Worm (Caenorhabditis elegans): ENCODE data around the gene F38A5.8.

The F38A5.8 gene

DNA sequence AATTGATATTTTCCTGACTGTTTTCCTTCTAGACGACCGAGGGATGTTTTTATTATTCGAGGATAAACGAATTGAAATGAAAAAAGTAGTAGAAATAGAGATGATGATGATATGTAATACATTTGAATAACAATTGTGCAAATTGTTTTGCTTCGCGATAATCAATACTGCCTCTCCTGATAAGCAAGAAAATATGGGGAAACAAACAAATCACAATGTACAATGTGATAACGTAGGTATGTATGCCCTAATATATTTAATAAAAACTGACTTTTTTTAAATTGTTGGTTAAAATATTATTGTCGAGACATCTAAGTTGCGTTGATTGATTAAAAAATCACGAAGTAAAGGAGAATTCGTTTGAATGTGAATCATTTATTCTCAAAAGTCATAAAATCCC, 28.3 kb downstream of the F38A5.8 start, which contains the start of gene cest-5.2:
Gene cest-5.2, minus strand, starts transcription at position 128 of the 400 bp plus-strand sequence.
- TF ChIP-seq flt-1 (GFP tag; IDR thresholded peaks at IDR 0.05) (no peak), scrt-1 (GFP tag; IDR thresholded peaks at IDR 0.05) (no peak), tra-4 (tag; optimal IDR thresholded peaks at IDR 0.05) (no peak)

DNA sequence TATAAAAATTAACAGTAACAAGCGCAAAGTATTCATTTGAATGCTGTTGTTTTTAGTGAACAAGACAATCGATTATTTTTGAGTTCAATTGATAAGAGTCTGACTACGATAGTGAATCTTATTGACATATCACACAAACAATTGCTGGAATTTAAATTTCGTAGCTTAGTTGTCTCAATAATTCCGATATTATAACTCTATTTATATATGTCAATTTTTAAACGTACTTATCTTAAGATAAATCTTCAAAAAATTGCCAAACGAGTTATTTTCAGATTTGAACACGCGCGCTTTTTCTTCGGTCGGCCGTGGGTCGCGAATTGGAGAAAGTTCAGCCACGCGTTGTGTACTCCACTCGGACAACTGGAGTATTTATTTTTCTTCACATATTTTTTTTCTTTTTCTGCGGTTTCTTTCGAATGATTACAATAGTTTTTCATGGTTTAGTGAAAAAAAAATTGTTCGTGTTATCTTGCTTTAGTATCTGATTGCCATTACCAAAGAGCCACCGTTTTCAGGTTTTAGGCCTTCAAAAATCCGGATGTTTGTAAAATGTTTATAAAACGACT, 32.2 kb downstream of the F38A5.8 start, which contains the start of the genes cest-5.1 and C01B10.9:
Gene cest-5.1, minus strand, starts transcription at position 51 of the 569 bp plus-strand sequence.
Gene C01B10.9, plus strand, starts transcription at position 519 of the 569 bp plus-strand sequence.
- no peak for TF ChIP-seq ceh-13 (GFP tag; optimal IDR thresholded peaks at IDR 0.05)
- TF ChIP-seq F13C5.2 (tag; optimal IDR thresholded peaks at IDR 0.05): peak; percentile 26
- TF ChIP-seq ceh-36 (tag; optimal IDR thresholded peaks at IDR 0.05): no peak
- peak; percentile 71 for TF ChIP-seq tbx-37 (GFP tag; conservative IDR thresholded peaks at IDR 0.05)

DNA sequence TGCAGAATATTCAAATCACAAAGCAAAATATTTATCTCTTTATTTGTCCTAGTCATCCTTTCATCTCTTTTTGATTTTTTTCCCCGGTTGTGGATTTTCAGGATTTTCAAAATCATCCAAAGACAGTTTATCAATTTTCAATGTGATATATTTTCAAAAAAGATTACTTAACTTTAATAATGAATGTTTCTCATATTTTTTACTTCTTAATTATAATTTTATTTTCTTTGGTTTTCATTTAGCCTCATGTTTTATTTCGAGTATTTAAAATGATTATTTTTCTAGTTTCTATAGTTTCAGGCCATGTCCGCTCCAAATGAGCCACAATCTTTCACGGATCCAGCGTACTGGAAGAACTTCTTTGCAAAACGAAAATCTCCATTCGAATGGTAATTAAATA, 35.2 kb downstream of the F38A5.8 start, which contains the start of gene metl-13:
Gene metl-13, plus strand, starts transcription at position 301 of the 400 bp plus-strand sequence.
- no peak for TF ChIP-seq F13C5.2 (tag; optimal IDR thresholded peaks at IDR 0.05)
- TF ChIP-seq sea-1 (GFP tag; conservative IDR thresholded peaks at IDR 0.05): no peak
- TF ChIP-seq ama-1 (optimal IDR thresholded peaks at IDR 0.05): no peak
- TF ChIP-seq scrt-1 (GFP tag; IDR thresholded peaks at IDR 0.05): no peak
- no peak for TF ChIP-seq tbx-37 (GFP tag; conservative IDR thresholded peaks at IDR 0.05)
- no peak for TF ChIP-seq tra-4 (tag; optimal IDR thresholded peaks at IDR 0.05)
- TF ChIP-seq ceh-13 (GFP tag; optimal IDR thresholded peaks at IDR 0.05): no peak
- TF ChIP-seq pes-1 (GFP tag; IDR thresholded peaks at IDR 0.05): no peak

DNA sequence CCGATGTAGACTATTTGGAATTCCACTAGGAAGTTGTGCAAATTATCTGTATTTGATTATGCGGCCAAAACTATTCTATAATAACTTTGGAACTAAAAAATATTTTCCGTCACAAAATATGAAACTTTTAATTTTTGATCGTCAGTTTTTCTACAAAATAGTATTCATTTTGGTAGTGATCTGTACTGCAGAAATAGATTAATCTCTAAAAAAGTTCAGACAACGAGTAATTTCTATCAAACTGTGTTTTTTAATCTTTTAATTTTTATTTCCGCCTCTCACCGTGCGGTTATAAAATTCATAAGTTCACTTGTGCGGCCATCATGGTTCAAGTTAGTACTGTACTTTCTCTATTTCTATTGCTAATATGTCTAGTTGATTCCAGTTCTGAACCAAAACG, 38.7 kb downstream of the F38A5.8 start, which contains the start of gene C01B10.7:
Gene C01B10.7, plus strand, starts transcription at position 301 of the 400 bp plus-strand sequence.
- TF ChIP-seq tbx-37 (GFP tag; conservative IDR thresholded peaks at IDR 0.05) (no peak), flt-1 (GFP tag; IDR thresholded peaks at IDR 0.05) (no peak), hmg-4 (GFP tag; optimal IDR thresholded peaks at IDR 0.05) (no peak), pes-1 (GFP tag; IDR thresholded peaks at IDR 0.05) (no peak), B0310.2 (tag; optimal IDR thresholded peaks at IDR 0.05) (no peak), ceh-36 (tag; optimal IDR thresholded peaks at IDR 0.05) (no peak), ceh-13 (GFP tag; optimal IDR thresholded peaks at IDR 0.05) (no peak), sea-1 (GFP tag; conservative IDR thresholded peaks at IDR 0.05) (no peak), scrt-1 (GFP tag; IDR thresholded peaks at IDR 0.05) (no peak), aly-1 (tag; optimal IDR thresholded peaks at IDR 0.05) (no peak), F13C5.2 (tag; optimal IDR thresholded peaks at IDR 0.05) (no peak), ama-1 (optimal IDR thresholded peaks at IDR 0.05) (no peak), hnd-1 (tag; optimal IDR thresholded peaks at IDR 0.05) (no peak), tbx-11 (GFP tag; IDR thresholded peaks at IDR 0.05) (no peak), ets-7 (tag; optimal IDR thresholded peaks at IDR 0.05) (no peak), tra-4 (tag; optimal IDR thresholded peaks at IDR 0.05) (no peak), hmbx-1 (tag; optimal IDR thresholded peaks at IDR 0.05) (no peak)

DNA sequence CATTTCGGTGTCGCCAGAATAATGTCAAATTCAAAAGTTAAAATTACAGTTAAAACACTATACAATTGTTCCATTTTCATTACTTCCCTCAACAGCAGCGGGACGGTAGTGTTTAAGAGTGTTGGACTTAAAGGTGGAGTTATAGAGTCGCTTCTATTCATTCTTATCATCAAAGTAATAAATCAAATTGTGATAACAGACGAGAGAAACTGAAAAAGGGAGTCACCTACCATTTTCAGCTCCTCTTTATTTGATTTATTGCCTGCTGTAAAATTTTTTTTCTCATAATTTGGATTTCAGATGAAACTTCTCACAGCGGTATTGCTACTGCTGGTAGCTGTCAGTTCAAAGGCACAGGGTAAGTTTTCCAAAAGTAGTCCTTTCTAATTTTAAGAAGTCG, 40.3 kb downstream of the F38A5.8 start, which contains the start of gene C01B10.6:
Gene C01B10.6, plus strand, starts transcription at position 301 of the 400 bp plus-strand sequence.
- TF ChIP-seq F13C5.2 (tag; optimal IDR thresholded peaks at IDR 0.05) (no peak), ceh-13 (GFP tag; optimal IDR thresholded peaks at IDR 0.05) (no peak), B0310.2 (tag; optimal IDR thresholded peaks at IDR 0.05) (no peak), hmbx-1 (tag; optimal IDR thresholded peaks at IDR 0.05) (no peak), pes-1 (GFP tag; IDR thresholded peaks at IDR 0.05) (no peak), ets-7 (tag; optimal IDR thresholded peaks at IDR 0.05) (no peak), hmg-4 (GFP tag; optimal IDR thresholded peaks at IDR 0.05) (no peak), tbx-11 (GFP tag; IDR thresholded peaks at IDR 0.05) (no peak), hnd-1 (tag; optimal IDR thresholded peaks at IDR 0.05) (no peak), scrt-1 (GFP tag; IDR thresholded peaks at IDR 0.05) (no peak), tra-4 (tag; optimal IDR thresholded peaks at IDR 0.05) (no peak), sea-1 (GFP tag; conservative IDR thresholded peaks at IDR 0.05) (no peak), flt-1 (GFP tag; IDR thresholded peaks at IDR 0.05) (no peak), ama-1 (optimal IDR thresholded peaks at IDR 0.05) (no peak), aly-1 (tag; optimal IDR thresholded peaks at IDR 0.05) (no peak), tbx-37 (GFP tag; conservative IDR thresholded peaks at IDR 0.05) (no peak), ceh-36 (tag; optimal IDR thresholded peaks at IDR 0.05) (no peak)

DNA sequence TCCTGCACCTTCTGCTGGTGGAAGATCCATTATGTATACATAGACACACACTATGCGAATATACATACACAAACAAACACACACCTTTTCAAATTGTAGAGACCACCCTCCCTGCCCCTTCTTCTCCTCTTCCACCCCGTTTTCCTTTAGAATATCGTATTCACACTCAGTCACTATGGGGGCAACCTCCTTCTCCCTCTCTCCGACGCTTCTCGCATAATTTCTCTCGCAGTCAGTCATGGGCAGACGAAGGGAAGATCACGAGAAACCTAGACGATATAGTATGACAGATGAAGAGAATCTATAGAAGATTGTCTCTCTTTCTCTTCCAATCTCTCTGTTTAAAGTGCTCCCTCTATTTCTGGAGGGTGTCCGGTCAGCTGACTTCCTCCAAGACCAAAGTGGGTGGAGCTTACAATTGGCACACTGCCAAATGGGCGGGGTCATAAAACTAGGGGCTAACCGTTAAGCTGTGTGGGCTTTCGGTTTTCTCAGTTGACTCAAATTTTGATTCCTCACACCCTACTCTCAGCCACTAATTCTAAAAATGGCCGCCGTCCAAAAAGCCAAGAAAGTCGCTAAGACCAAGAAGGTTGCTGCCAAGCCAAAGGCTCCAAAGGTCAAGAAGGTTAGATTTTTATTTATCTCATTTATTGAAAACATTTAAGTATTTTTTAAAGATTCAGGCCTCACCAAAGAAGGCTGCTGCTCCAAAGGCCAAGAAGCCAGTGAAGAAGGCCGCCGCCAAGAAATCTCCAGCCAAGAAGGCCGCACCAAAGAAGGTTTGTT, 46.5 kb downstream of the F38A5.8 start, which contains the start of gene hil-7:
Gene hil-7, plus strand, starts transcription at position 446 of the 789 bp plus-strand sequence.
- TF ChIP-seq ama-1 (optimal IDR thresholded peaks at IDR 0.05) (peak; percentile 90), ets-7 (tag; optimal IDR thresholded peaks at IDR 0.05) (no peak), tbx-37 (GFP tag; conservative IDR thresholded peaks at IDR 0.05) (no peak), tra-4 (tag; optimal IDR thresholded peaks at IDR 0.05) (no peak), ceh-13 (GFP tag; optimal IDR thresholded peaks at IDR 0.05) (no peak), F13C5.2 (tag; optimal IDR thresholded peaks at IDR 0.05) (peak; percentile 12), pes-1 (GFP tag; IDR thresholded peaks at IDR 0.05) (no peak; the same call in 1 of the 2 replicates), hmg-4 (GFP tag; optimal IDR thresholded peaks at IDR 0.05) (peak; percentile 63), aly-1 (tag; optimal IDR thresholded peaks at IDR 0.05) (peak; percentile 61)

DNA sequence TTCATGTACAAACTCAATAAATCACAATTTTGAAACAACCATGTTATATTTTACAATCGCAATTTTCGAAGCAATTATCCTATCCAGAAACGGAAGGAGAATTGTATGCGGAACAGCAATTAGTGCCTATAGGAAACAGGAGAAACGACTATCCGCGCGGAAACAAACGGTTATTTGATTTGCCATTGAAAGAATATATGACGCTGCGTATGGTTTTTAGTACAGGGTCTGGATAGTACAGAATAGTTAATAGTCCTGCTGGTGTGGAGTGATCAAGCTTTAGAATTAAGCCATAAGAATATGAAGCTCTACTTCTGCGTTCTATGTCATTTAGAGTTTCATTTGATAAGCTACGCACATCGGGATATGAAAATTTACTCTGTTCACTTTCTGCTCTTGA, 47.4 kb downstream of the F38A5.8 start:
- TF ChIP-seq ceh-36 (tag; optimal IDR thresholded peaks at IDR 0.05) (no peak), scrt-1 (GFP tag; IDR thresholded peaks at IDR 0.05) (no peak), hmg-4 (GFP tag; optimal IDR thresholded peaks at IDR 0.05) (no peak), ama-1 (optimal IDR thresholded peaks at IDR 0.05) (peak; percentile 57), tra-4 (tag; optimal IDR thresholded peaks at IDR 0.05) (no peak), tbx-37 (GFP tag; conservative IDR thresholded peaks at IDR 0.05) (0 out of 2 replicates have a peak, but pooled peaks have one; percentile 13), B0310.2 (tag; optimal IDR thresholded peaks at IDR 0.05) (no peak), tbx-11 (GFP tag; IDR thresholded peaks at IDR 0.05) (no peak)
